Fruit fly (Drosophila melanogaster): ENCODE measurements around the gene CG31823.

dm6 chr2L:15909277-15909674 is 9.0 kb upstream of the CG31823 start:
- TF ChIP-seq vri (GFP tag; optimal IDR thresholded peaks at IDR 0.05), result no peak
- TF ChIP-seq CG3032 (tag; optimal IDR thresholded peaks at IDR 0.05), result peak; percentile 81
- no peak for TF ChIP-seq CG15336 (GFP tag; IDR thresholded peaks at IDR 0.05)
- TF ChIP-seq CG10631 (GFP tag; optimal IDR thresholded peaks at IDR 0.05), result peak; percentile 64
- peak; percentile 11 for TF ChIP-seq CG1621 (tag; optimal IDR thresholded peaks at IDR 0.05)
- TF ChIP-seq Hr38 (GFP tag; optimal IDR thresholded peaks at IDR 0.05), result no peak

All from whole organism, prepupa.